Fruit fly (Drosophila melanogaster) whole organism, prepupa: ENCODE results near the gene sni.

Experiments used
- Blimp-1 ChIP-seq: fragments of 200-800 bp; sonication (Bioruptor generic); optimal IDR thresholded peaks from 3 replicates; lab custom pipeline; 2017; ENCODE audit warnings: missing biosample characterization, missing genetic modification characterization, mild to moderate bottlenecking, moderate library complexity, missing genetic modification reagents
- CG10631 ChIP-seq: fragments of 200-800 bp; sonication (Bioruptor generic); optimal IDR thresholded peaks from 2 replicates; lab custom pipeline; 2016; ENCODE audit warnings: missing biosample characterization, missing genetic modification characterization
- CG10669 ChIP-seq: fragments of 200-800 bp; sonication (Bioruptor generic); optimal IDR thresholded peaks from 3 replicates; lab custom pipeline; 2018; ENCODE audit warnings: missing biosample characterization, mild to moderate bottlenecking, missing genetic modification characterization, moderate library complexity
- CG11762 ChIP-seq: fragments of 200-800 bp; sonication (Bioruptor generic); optimal IDR thresholded peaks from 3 replicates; lab custom pipeline; 2016; ENCODE audit warnings: missing biosample characterization, missing genetic modification characterization; ENCODE audit not compliant: insufficient read depth
- CG1621 ChIP-seq: fragments of 200-800 bp; sonication (Bioruptor generic); optimal IDR thresholded peaks from 3 replicates; lab custom pipeline; 2018; ENCODE audit warnings: missing biosample characterization, mild to moderate bottlenecking, missing genetic modification characterization
- CG16779 ChIP-seq: fragments of 200-800 bp; sonication (Bioruptor generic); optimal IDR thresholded peaks from 3 replicates; lab custom pipeline; 2017; ENCODE audit warnings: missing biosample characterization, mild to moderate bottlenecking, missing genetic modification characterization
- CG3032 ChIP-seq: fragments of 200-800 bp; optimal IDR thresholded peaks from 2 replicates; lab custom pipeline; 2019; ENCODE audit warnings: missing biosample characterization, mild to moderate bottlenecking, missing genetic modification characterization, moderate library complexity
- CG31627 ChIP-seq: fragments of 200-800 bp; sonication (Bioruptor generic); optimal IDR thresholded peaks from 3 replicates; lab custom pipeline; 2016; ENCODE audit warnings: missing biosample characterization, missing genetic modification characterization
- CG32006 ChIP-seq: fragments of 200-800 bp; sonication (Bioruptor generic); optimal IDR thresholded peaks from 3 replicates; lab custom pipeline; 2017; ENCODE audit warnings: missing biosample characterization, mild to moderate bottlenecking, missing genetic modification characterization
- CG34406 ChIP-seq: fragments of 200-800 bp; sonication (Bioruptor generic); optimal IDR thresholded peaks from 3 replicates; lab custom pipeline; 2016; ENCODE audit warnings: missing biosample characterization, missing genetic modification characterization
- CG3919 ChIP-seq: fragments of 200-800 bp; sonication (Bioruptor generic); optimal IDR thresholded peaks from 3 replicates; lab custom pipeline; 2016; ENCODE audit warnings: missing biosample characterization, missing genetic modification characterization
- CG6163 ChIP-seq: fragments of 200-800 bp; sonication (Bioruptor generic); IDR thresholded peaks from 3 replicates; pipeline ENCODE4 v1.3.6; 2022; ENCODE audit warnings: missing biosample characterization, missing genetic modification characterization
- CG6276 ChIP-seq: fragments of 200-800 bp; sonication (Bioruptor generic); optimal IDR thresholded peaks from 2 replicates; lab custom pipeline; 2017; ENCODE audit warnings: missing biosample characterization, mild to moderate bottlenecking, missing genetic modification characterization
- CG6792 ChIP-seq: fragments of 200-800 bp; sonication (Bioruptor generic); optimal IDR thresholded peaks from 3 replicates; lab custom pipeline; 2016; ENCODE audit warnings: missing biosample characterization, missing genetic modification characterization
- CG6854 ChIP-seq: fragments of 200-800 bp; sonication (Bioruptor generic); optimal IDR thresholded peaks from 2 replicates; lab custom pipeline; 2017; ENCODE audit warnings: missing biosample characterization, mild to moderate bottlenecking, missing genetic modification characterization
- CG8119 ChIP-seq: fragments of 200-800 bp; sonication (Bioruptor generic); IDR thresholded peaks from 3 replicates; pipeline ENCODE4 v1.3.6; 2022; ENCODE audit warnings: missing biosample characterization, missing genetic modification characterization
- CG8319 ChIP-seq: fragments of 200-800 bp; sonication (Bioruptor generic); optimal IDR thresholded peaks from 3 replicates; lab custom pipeline; 2016; ENCODE audit warnings: missing biosample characterization, missing genetic modification characterization
- CG8632 ChIP-seq: fragments of 200-800 bp; sonication (Bioruptor generic); optimal IDR thresholded peaks from 3 replicates; lab custom pipeline; 2016; ENCODE audit warnings: missing biosample characterization, missing genetic modification characterization
- CG9139 ChIP-seq: fragments of 200-800 bp; sonication (Bioruptor generic); optimal IDR thresholded peaks from 3 replicates; lab custom pipeline; 2017; ENCODE audit warnings: missing biosample characterization, mild to moderate bottlenecking, missing genetic modification characterization
- Eip75B ChIP-seq: fragments of 200-800 bp; sonication (Bioruptor generic); optimal IDR thresholded peaks from 3 replicates; lab custom pipeline; 2016; ENCODE audit warnings: missing biosample characterization, missing genetic modification characterization
- Eip93F ChIP-seq: fragments of 200-800 bp; sonication (Bioruptor generic); optimal IDR thresholded peaks from 2 replicates; lab custom pipeline; 2016; ENCODE audit warnings: missing biosample characterization, mild to moderate bottlenecking, missing genetic modification characterization
- Gug ChIP-seq: fragments of 200-800 bp; sonication (Bioruptor generic); IDR thresholded peaks from 2 replicates; pipeline ENCODE4 v1.3.6; 2022; ENCODE audit warnings: missing biosample characterization, missing genetic modification characterization
- Hr39 ChIP-seq: fragments of 200-800 bp; sonication (Bioruptor generic); optimal IDR thresholded peaks from 2 replicates; lab custom pipeline; 2016; ENCODE audit warnings: missing biosample characterization, missing genetic modification characterization
- Hr4 ChIP-seq: fragments of 200-800 bp; sonication (Bioruptor generic); optimal IDR thresholded peaks from 3 replicates; lab custom pipeline; 2016; ENCODE audit warnings: missing biosample characterization, missing genetic modification characterization
- Met ChIP-seq: fragments of 200-800 bp; sonication (Bioruptor generic); optimal IDR thresholded peaks from 3 replicates; lab custom pipeline; 2016; ENCODE audit warnings: missing biosample characterization, missing genetic modification characterization
- Sox102F ChIP-seq: fragments of 200-800 bp; sonication (Bioruptor generic); optimal IDR thresholded peaks from 2 replicates; lab custom pipeline; 2016; ENCODE audit warnings: missing biosample characterization, mild to moderate bottlenecking, missing genetic modification characterization
- Sox14 ChIP-seq: fragments of 200-800 bp; sonication (Bioruptor generic); optimal IDR thresholded peaks from 3 replicates; lab custom pipeline; 2016; ENCODE audit warnings: missing biosample characterization, missing genetic modification characterization
- Sox15 ChIP-seq: fragments of 200-800 bp; sonication (Bioruptor generic); optimal IDR thresholded peaks from 3 replicates; lab custom pipeline; 2016; ENCODE audit warnings: missing biosample characterization, missing genetic modification characterization
- cyc ChIP-seq: fragments of 200-800 bp; sonication (Bioruptor generic); optimal IDR thresholded peaks from 3 replicates; lab custom pipeline; 2016; ENCODE audit warnings: missing biosample characterization, missing genetic modification characterization
- dac ChIP-seq: fragments of 200-800 bp; sonication (Bioruptor generic); optimal IDR thresholded peaks from 2 replicates; lab custom pipeline; 2017; ENCODE audit warnings: missing biosample characterization, mild to moderate bottlenecking, missing genetic modification characterization
- dsx ChIP-seq: fragments of 200-800 bp; optimal IDR thresholded peaks from 3 replicates; lab custom pipeline; 2019; ENCODE audit warnings: missing biosample characterization, mild to moderate bottlenecking, missing genetic modification characterization, moderate library complexity; ENCODE audit not compliant: poor library complexity, severe bottlenecking
- esn ChIP-seq: fragments of 200-800 bp; sonication (Bioruptor generic); optimal IDR thresholded peaks from 2 replicates; lab custom pipeline; 2016; ENCODE audit warnings: missing biosample characterization, mild to moderate bottlenecking, missing genetic modification characterization, moderate library complexity
- fd85E ChIP-seq: fragments of 200-800 bp; sonication (Bioruptor generic); optimal IDR thresholded peaks from 3 replicates; lab custom pipeline; 2016; ENCODE audit warnings: missing biosample characterization, missing genetic modification characterization
- fkh ChIP-seq: fragments of 200-800 bp; sonication (Bioruptor generic); optimal IDR thresholded peaks from 3 replicates; lab custom pipeline; 2017; ENCODE audit warnings: missing biosample characterization, mild to moderate bottlenecking, missing genetic modification characterization, moderate library complexity
- lz ChIP-seq: fragments of 200-800 bp; sonication (Bioruptor generic); optimal IDR thresholded peaks from 3 replicates; lab custom pipeline; 2016; ENCODE audit warnings: missing biosample characterization, missing genetic modification characterization
- net ChIP-seq: fragments of 200-800 bp; sonication (Bioruptor generic); optimal IDR thresholded peaks from 3 replicates; lab custom pipeline; 2016; ENCODE audit warnings: missing biosample characterization, missing genetic modification characterization
- pdm3 ChIP-seq: fragments of 200-800 bp; sonication (Bioruptor generic); optimal IDR thresholded peaks from 3 replicates; lab custom pipeline; 2016; ENCODE audit warnings: missing biosample characterization, missing genetic modification characterization
- salr ChIP-seq, 2 experiments: fragments of 200-800 bp; sonication (Bioruptor generic); optimal IDR thresholded peaks; 3 replicates each; lab custom pipeline; 2016 to 2018; ENCODE audit warnings: missing biosample characterization in 2 of 2, missing genetic modification characterization in 2 of 2, mild to moderate bottlenecking in 1 of 2
- ss ChIP-seq, 2 experiments: fragments of 200-800 bp; sonication (Bioruptor generic); optimal IDR thresholded peaks; 2 replicates in 1 of 2; 3 replicates in 1 of 2; lab custom pipeline; 2017 to 2018; ENCODE audit warnings: mild to moderate bottlenecking in 2 of 2, missing biosample characterization in 2 of 2, missing genetic modification characterization in 2 of 2, moderate library complexity in 1 of 2
- svp ChIP-seq: fragments of 200-800 bp; sonication (Bioruptor generic); peaks from one replicate; lab custom pipeline; 2016; ENCODE audit warnings: missing biosample characterization, missing genetic modification characterization
- vri ChIP-seq: fragments of 200-800 bp; sonication (Bioruptor generic); optimal IDR thresholded peaks from 3 replicates; lab custom pipeline; 2016; ENCODE audit warnings: missing biosample characterization, mild to moderate bottlenecking, missing genetic modification characterization

Gene sni

DNA sequence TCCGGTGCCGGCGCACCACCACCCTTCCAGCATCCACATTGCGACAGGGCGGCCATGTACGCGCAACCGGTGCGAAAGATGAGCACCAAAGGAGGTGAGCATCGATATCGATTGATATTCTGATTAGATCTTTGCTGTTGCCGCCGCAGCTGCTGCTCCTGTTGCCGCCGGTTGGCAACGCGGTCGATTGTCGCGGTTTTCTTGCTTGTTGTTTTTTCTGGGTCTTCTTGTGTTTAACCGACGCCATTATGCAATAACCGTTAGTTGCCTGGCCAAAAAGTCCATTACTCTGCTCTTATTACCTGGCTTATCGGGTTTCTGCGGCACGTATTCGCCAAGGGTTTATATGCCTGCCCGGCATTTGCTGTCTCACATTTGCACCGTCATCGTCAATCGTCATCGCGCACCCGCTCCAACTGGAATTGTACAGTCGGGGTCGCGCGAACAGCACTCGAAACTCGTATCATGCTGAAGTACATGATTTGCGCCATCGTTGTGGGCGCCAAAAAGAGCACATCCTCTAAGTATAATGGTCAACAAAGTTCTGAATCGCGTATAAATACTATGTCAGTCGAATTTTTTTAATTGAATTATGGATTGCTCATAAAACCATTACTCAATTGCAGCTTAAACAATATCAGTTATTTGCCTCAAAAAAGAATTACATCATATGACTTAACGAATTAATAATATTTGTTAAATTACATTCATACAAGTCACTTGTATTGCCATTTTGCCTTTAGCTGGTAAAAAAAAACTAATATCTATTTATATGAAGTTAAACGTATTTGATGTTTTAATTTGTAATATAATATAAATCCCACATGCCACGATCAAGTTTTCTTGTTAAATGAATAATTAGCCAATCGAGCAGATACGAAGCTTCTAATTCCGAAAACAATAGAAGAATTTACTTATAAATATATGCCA lies at the start of gene sni (continued):
- TF ChIP-seq CG8319 (GFP tag; lab: Kevin White, UChicago) (no peak), CG6163 (GFP tag; lab: Robert Waterston, UW) (peak; percentile 50; the same call in 2 of the 3 replicates), CG32006 (GFP tag; lab: Kevin White, UChicago) (peak; percentile 65), fkh (no peak), dac (GFP tag; lab: Kevin White, UChicago) (no peak), fd85E (no peak), Sox14 (GFP tag; lab: Kevin White, UChicago) (peak; percentile 44), CG9139 (GFP tag; lab: Kevin White, UChicago) (no peak), CG6276 (GFP tag; lab: Kevin White, UChicago) (no peak), CG31627 (peak; percentile 66)

DNA sequence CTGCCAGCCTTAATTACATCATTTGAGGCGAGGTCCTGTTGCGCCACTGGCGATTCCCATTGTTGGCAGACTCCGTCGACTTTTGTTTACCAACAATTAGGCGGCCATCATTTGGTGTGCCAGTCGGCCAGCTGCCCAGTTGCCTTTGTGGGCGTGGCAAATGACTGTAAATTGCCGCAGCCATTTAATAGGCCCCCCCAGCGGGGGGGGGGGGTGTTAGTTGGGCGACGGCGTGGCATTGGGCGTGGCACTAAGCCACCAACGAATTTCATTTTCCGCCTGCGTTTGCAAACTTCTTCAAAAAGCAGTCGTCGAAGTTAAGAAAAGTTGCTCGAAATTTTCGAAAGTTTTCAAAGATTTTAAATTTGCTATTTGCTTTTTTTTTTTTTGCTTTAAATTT lies 43.0 kb upstream of the sni start:
- TF ChIP-seq cyc (GFP tag; lab: Kevin White, UChicago) (no peak), Eip93F (GFP tag; lab: Kevin White, UChicago) (no peak), Met (no peak), CG3919 (no peak), CG6276 (GFP tag; lab: Kevin White, UChicago) (no peak), svp (GFP tag; lab: Kevin White, UChicago) (no peak), esn (no peak), CG1621 (no peak), salr (GFP tag; optimal IDR thresholded peaks at IDR 0.05; lab: Kevin White, UChicago) (no peak), Sox15 (GFP tag; lab: Kevin White, UChicago) (no peak), Hr39 (GFP tag; lab: Kevin White, UChicago) (no peak), ss (GFP tag; optimal IDR thresholded peaks at IDR 0.05; lab: Kevin White, UChicago) (no peak), Gug (GFP tag; lab: Robert Waterston, UW) (no peak), CG16779 (no peak), fkh (no peak)

dm6 chrX:8285052-8285451 lies 41.2 kb upstream of the sni start:
- TF ChIP-seq svp (GFP tag; lab: Kevin White, UChicago) (no peak), Gug (GFP tag; lab: Robert Waterston, UW) (no peak), fd85E (no peak), vri (GFP tag; lab: Kevin White, UChicago) (no peak), Sox102F (GFP tag; lab: Kevin White, UChicago) (no peak)

dm6 chrX:8273799-8274484 lies 30.1 kb upstream of the sni start, which contains the start of gene CG15343:
Gene CG15343 (minus strand): TSS chrX:8273806.
- no peak for TF ChIP-seq dsx (GFP tag; lab: Kevin White, UChicago)
- TF ChIP-seq Gug (GFP tag; lab: Robert Waterston, UW) = peak; percentile 44
- peak; percentile 96 for TF ChIP-seq svp (GFP tag; lab: Kevin White, UChicago)
- no peak for TF ChIP-seq CG6854 (GFP tag; lab: Kevin White, UChicago)
- peak; percentile 52 for TF ChIP-seq lz (GFP tag; lab: Kevin White, UChicago)
- peak; percentile 42 for TF ChIP-seq CG6792 (GFP tag; lab: Kevin White, UChicago)
- TF ChIP-seq CG3032 (tag; lab: Kevin White, UChicago) = peak; percentile 40
- no peak for TF ChIP-seq vri (GFP tag; lab: Kevin White, UChicago)
- TF ChIP-seq Eip75B (GFP tag; lab: Kevin White, UChicago) = peak; percentile 7
- TF ChIP-seq CG1621 = peak; percentile 10
- TF ChIP-seq net (GFP tag; lab: Kevin White, UChicago) = peak; percentile 32
- TF ChIP-seq CG34406 (GFP tag; lab: Kevin White, UChicago) = peak; percentile 31
- peak; percentile 60 for TF ChIP-seq Hr39 (GFP tag; lab: Kevin White, UChicago)
- no peak for TF ChIP-seq CG16779
- no peak for TF ChIP-seq CG10631
- no peak for TF ChIP-seq Hr4
- no peak for TF ChIP-seq CG11762 (GFP tag; lab: Kevin White, UChicago)
- TF ChIP-seq CG10669 (GFP tag; lab: Kevin White, UChicago) = peak; percentile 56
- no peak for TF ChIP-seq Blimp-1 (GFP tag; lab: Kevin White, UChicago)
- peak; percentile 50 for TF ChIP-seq Sox102F (GFP tag; lab: Kevin White, UChicago)
- peak; percentile 41 for TF ChIP-seq pdm3
- no peak for TF ChIP-seq CG8119 (GFP tag; lab: Robert Waterston, UW)
- TF ChIP-seq dac (GFP tag; lab: Kevin White, UChicago) = no peak
- TF ChIP-seq CG8632 (GFP tag; lab: Kevin White, UChicago) = no peak
- TF ChIP-seq CG8319 (GFP tag; lab: Kevin White, UChicago) = peak; percentile 25
- TF ChIP-seq CG32006 (GFP tag; lab: Kevin White, UChicago) = peak; percentile 53
- peak; percentile 62 for TF ChIP-seq CG31627
